Worm (Caenorhabditis elegans) whole organism, late embryonic: ENCODE measurements around the gene srz-79.

Source experiments
- ahr-1 ChIP-seq: sonication (generic microtip); optimal IDR thresholded peaks from 2 replicates; lab custom pipeline; 2016; ENCODE audit warnings: missing genetic modification characterization, missing compliant biosample characterization
- ceh-6 ChIP-seq: fragments of 200-800 bp; sonication (Bioruptor generic); optimal IDR thresholded peaks from 2 replicates; lab custom pipeline; 2018; ENCODE audit warnings: mild to moderate bottlenecking, missing genetic modification characterization, missing compliant biosample characterization
- fax-1 ChIP-seq: sonication (generic microtip); optimal IDR thresholded peaks from 2 replicates; lab custom pipeline; 2016; ENCODE audit warnings: missing genotype, missing genetic modification characterization, missing compliant biosample characterization
- nhr-11 ChIP-seq: fragments of 150-350 bp; optimal IDR thresholded peaks from 2 replicates; lab custom pipeline; 2014; ENCODE audit warnings: missing biosample characterization, missing genetic modification characterization
- sox-4 ChIP-seq: sonication (generic microtip); optimal IDR thresholded peaks from 2 replicates; lab custom pipeline; 2017; ENCODE audit warnings: mild to moderate bottlenecking, missing genetic modification characterization, inconsistent platforms, missing compliant biosample characterization

DNA sequence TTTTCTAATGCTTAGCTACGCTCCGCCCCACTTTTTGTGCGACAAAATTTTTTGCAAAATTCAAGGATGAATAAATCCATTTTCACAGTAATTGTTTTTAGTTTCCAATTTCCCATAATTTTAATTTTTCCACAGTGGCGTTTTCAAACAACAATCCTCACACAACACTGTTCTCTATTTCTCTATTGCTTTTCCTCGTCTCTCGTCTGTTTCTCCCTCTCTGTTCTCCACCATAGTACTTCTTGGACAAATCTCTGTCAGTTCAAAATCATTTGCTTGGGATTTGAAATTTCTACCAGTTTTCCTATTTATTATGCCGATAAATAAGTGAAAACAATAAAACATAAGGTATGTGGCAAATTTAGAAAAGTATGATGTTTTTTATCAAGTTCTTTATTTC lies 30.2 kb upstream of the srz-79 start, which contains the start of gene F58E2.4:
- TF ChIP-seq ahr-1 (tag; lab: Kevin White, UChicago) (no peak), nhr-11 (tag; lab: Kevin White, UChicago) (no peak), ceh-6 (GFP tag; lab: Kevin White, UChicago) (no peak), sox-4 (no peak), fax-1 (tag; lab: Kevin White, UChicago) (no peak)
